Fruit fly (Drosophila melanogaster) whole organism, embryonic: ENCODE results near the gene Dr.
A peak's percentile ranks its signal among the peaks of the same experiment; 100 is the strongest.

Experiments used
- Adf1 ChIP-seq: fragments of 200-800 bp; sonication (Bioruptor generic); IDR thresholded peaks from 2 replicates; pipeline ENCODE4 v1.3.6; 2022; ENCODE audit warnings: missing biosample characterization, missing genetic modification characterization
- Bgb ChIP-seq: fragments of 200-800 bp; sonication (Bioruptor generic); IDR thresholded peaks from 2 replicates; pipeline ENCODE4 v1.3.6; 2022; ENCODE audit warnings: missing biosample characterization, missing genetic modification characterization; ENCODE audit not compliant: partially characterized antibody
- CG1233 ChIP-seq: fragments of 200-800 bp; sonication (Bioruptor generic); optimal IDR thresholded peaks from 4 replicates; lab custom pipeline; 2018; ENCODE audit warnings: missing biosample characterization, mild to moderate bottlenecking, missing genetic modification characterization
- CG13775 ChIP-seq: fragments of 200-800 bp; sonication (Bioruptor generic); optimal IDR thresholded peaks from 3 replicates; lab custom pipeline; 2017; ENCODE audit warnings: missing biosample characterization, mild to moderate bottlenecking, missing genetic modification characterization
- CG15073 ChIP-seq: fragments of 200-800 bp; sonication (Bioruptor generic); optimal IDR thresholded peaks from 2 replicates; lab custom pipeline; 2016; ENCODE audit warnings: missing biosample characterization, missing genetic modification characterization
- CG1529 ChIP-seq: fragments of 200-800 bp; sonication (Bioruptor generic); optimal IDR thresholded peaks from 3 replicates; lab custom pipeline; 2018; ENCODE audit warnings: missing biosample characterization, missing genetic modification characterization
- CG15479 ChIP-seq: fragments of 200-800 bp; sonication (Bioruptor generic); optimal IDR thresholded peaks from 3 replicates; lab custom pipeline; 2019; ENCODE audit warnings: missing biosample characterization, mild to moderate bottlenecking, missing genetic modification characterization, moderate library complexity
- CG17328 ChIP-seq: fragments of 200-800 bp; sonication (Bioruptor generic); IDR thresholded peaks from 2 replicates; pipeline ENCODE4 v1.3.6; 2022; ENCODE audit warnings: missing biosample characterization, missing genetic modification characterization
- CG18599 ChIP-seq: fragments of 200-800 bp; sonication (Bioruptor generic); optimal IDR thresholded peaks from 3 replicates; lab custom pipeline; 2017; ENCODE audit warnings: missing biosample characterization, missing genetic modification characterization, mild to moderate bottlenecking, moderate library complexity, missing genetic modification reagents
- CG30431 ChIP-seq: fragments of 200-800 bp; sonication (Bioruptor generic); optimal IDR thresholded peaks from 2 replicates; lab custom pipeline; 2017; ENCODE audit warnings: missing biosample characterization, missing genetic modification characterization
- CG4404 ChIP-seq: fragments of 200-800 bp; sonication (Bioruptor generic); IDR thresholded peaks from 2 replicates; pipeline ENCODE4 v1.3.6; 2022; ENCODE audit warnings: missing biosample characterization, missing genetic modification characterization
- CG4854 ChIP-seq: fragments of 200-800 bp; sonication (Bioruptor generic); optimal IDR thresholded peaks from 2 replicates; lab custom pipeline; 2016; ENCODE audit warnings: missing biosample characterization, missing genetic modification characterization, inconsistent platforms
- CG6791 ChIP-seq: fragments of 200-800 bp; sonication (Bioruptor generic); IDR thresholded peaks from 3 replicates; pipeline ENCODE4 v1.3.6; 2022; ENCODE audit warnings: missing biosample characterization, missing genetic modification characterization; ENCODE audit not compliant: partially characterized antibody
- CG7357 ChIP-seq: fragments of 200-800 bp; sonication (Bioruptor generic); IDR thresholded peaks from 3 replicates; pipeline ENCODE4 v1.3.6; 2022; ENCODE audit warnings: missing biosample characterization, missing genetic modification characterization
- CG7963 ChIP-seq: fragments of 200-800 bp; sonication (Bioruptor generic); IDR thresholded peaks from 3 replicates; pipeline ENCODE4 v1.3.6; 2022; ENCODE audit warnings: missing biosample characterization, missing genetic modification characterization; ENCODE audit not compliant: partially characterized antibody
- CG8924 ChIP-seq: fragments of 200-800 bp; optimal IDR thresholded peaks from 3 replicates; lab custom pipeline; 2019; ENCODE audit warnings: missing biosample characterization, mild to moderate bottlenecking, missing genetic modification characterization, moderate library complexity
- CHES-1-like ChIP-seq: fragments of 200-800 bp; sonication (Bioruptor generic); optimal IDR thresholded peaks from 2 replicates; lab custom pipeline; 2016; ENCODE audit warnings: missing biosample characterization, missing genetic modification characterization
- CoRest ChIP-seq: fragments of 200-800 bp; sonication (Bioruptor generic); optimal IDR thresholded peaks from 3 replicates; lab custom pipeline; 2018; ENCODE audit warnings: missing biosample characterization, mild to moderate bottlenecking, missing genetic modification characterization, moderate library complexity
- Dad ChIP-seq: fragments of 200-800 bp; sonication (Bioruptor generic); optimal IDR thresholded peaks from 3 replicates; lab custom pipeline; 2016; ENCODE audit warnings: missing biosample characterization, missing genetic modification characterization
- Dbx ChIP-seq: fragments of 200-800 bp; sonication (Bioruptor generic); IDR thresholded peaks from 3 replicates; pipeline ENCODE4 v1.3.6; 2022; ENCODE audit warnings: missing biosample characterization, missing genetic modification characterization
- Dfd ChIP-seq, 2 experiments: fragments of >200 bp; optimal IDR thresholded peaks; 2 replicates each; lab custom pipeline; 2017; ENCODE audit warnings: missing biosample characterization in 2 of 2, missing genetic modification characterization in 2 of 2
- Dip2 ChIP-seq: fragments of 200-800 bp; sonication (Bioruptor generic); IDR thresholded peaks from 2 replicates; pipeline ENCODE4 v1.3.6; 2022; ENCODE audit warnings: missing biosample characterization, missing genetic modification characterization
- Fer2 ChIP-seq: fragments of 200-800 bp; sonication (Bioruptor generic); optimal IDR thresholded peaks from 2 replicates; lab custom pipeline; 2018; ENCODE audit warnings: missing biosample characterization, mild to moderate bottlenecking, missing genetic modification characterization, moderate library complexity
- H2.0 ChIP-seq: fragments of 200-800 bp; sonication (Bioruptor generic); IDR thresholded peaks from 2 replicates; pipeline ENCODE4 v1.3.6; 2022; ENCODE audit warnings: missing biosample characterization, missing genetic modification characterization
- HLH4C ChIP-seq: fragments of 200-800 bp; sonication (Bioruptor generic); IDR thresholded peaks from 3 replicates; pipeline ENCODE4 v1.3.6; 2022; ENCODE audit warnings: missing biosample characterization, missing genetic modification characterization; ENCODE audit not compliant: partially characterized antibody
- HmgZ ChIP-seq: fragments of 200-800 bp; sonication (Bioruptor generic); optimal IDR thresholded peaks from 2 replicates; lab custom pipeline; 2018; ENCODE audit warnings: missing biosample characterization, mild to moderate bottlenecking, missing genetic modification characterization
- Hr51 ChIP-seq, 2 experiments: fragments of 200-800 bp; sonication (Bioruptor generic); optimal IDR thresholded peaks; 2 replicates in 1 of 2; 3 replicates in 1 of 2; lab custom pipeline; 2016 to 2018; ENCODE audit warnings: missing biosample characterization in 2 of 2, missing genetic modification characterization in 2 of 2, mild to moderate bottlenecking in 1 of 2, moderate library complexity in 1 of 2
- MESR4 ChIP-seq: fragments of 200-800 bp; sonication (Bioruptor generic); optimal IDR thresholded peaks from 2 replicates; lab custom pipeline; 2018; ENCODE audit warnings: missing biosample characterization, mild to moderate bottlenecking, missing genetic modification characterization, moderate library complexity
- MTF-1 ChIP-seq: fragments of 200-800 bp; sonication (Bioruptor generic); optimal IDR thresholded peaks from 2 replicates; lab custom pipeline; 2018; ENCODE audit warnings: missing biosample characterization, mild to moderate bottlenecking, missing genetic modification characterization, borderline replicate concordance
- NK7.1 ChIP-seq: fragments of 200-800 bp; sonication (Bioruptor generic); optimal IDR thresholded peaks from 3 replicates; lab custom pipeline; 2016; ENCODE audit warnings: missing biosample characterization, missing genetic modification characterization
- Nf-YC ChIP-seq: fragments of 200-800 bp; optimal IDR thresholded peaks from 3 replicates; lab custom pipeline; 2019; ENCODE audit warnings: missing biosample characterization, mild to moderate bottlenecking, missing genetic modification characterization, moderate library complexity
- Optix ChIP-seq: fragments of 200-800 bp; sonication (Bioruptor generic); IDR thresholded peaks from 3 replicates; pipeline ENCODE4 v1.3.6; 2022; ENCODE audit warnings: missing biosample characterization, missing genetic modification characterization
- Sox100B ChIP-seq: fragments of 200-800 bp; sonication (Bioruptor generic); optimal IDR thresholded peaks from 3 replicates; lab custom pipeline; 2018; ENCODE audit warnings: missing biosample characterization, mild to moderate bottlenecking, missing genetic modification characterization
- Ssrp ChIP-seq: fragments of 200-800 bp; sonication (Bioruptor generic); optimal IDR thresholded peaks from 2 replicates; lab custom pipeline; 2018; ENCODE audit warnings: missing biosample characterization, mild to moderate bottlenecking, missing genetic modification characterization, moderate library complexity
- ab ChIP-seq: fragments of 200-800 bp; sonication (Bioruptor generic); optimal IDR thresholded peaks from 2 replicates; lab custom pipeline; 2016; ENCODE audit warnings: missing biosample characterization, missing genetic modification characterization
- chif ChIP-seq, 2 experiments: fragments of 200-800 bp; sonication (Bioruptor generic); optimal IDR thresholded peaks; 3 replicates each; lab custom pipeline; 2016; ENCODE audit warnings: missing biosample characterization in 2 of 2, missing genetic modification characterization in 2 of 2
- disco-r ChIP-seq: fragments of 200-800 bp; sonication (Bioruptor generic); optimal IDR thresholded peaks from 2 replicates; lab custom pipeline; 2016; ENCODE audit warnings: missing biosample characterization, missing genetic modification characterization
- en ChIP-seq: fragments of 200-800 bp; sonication (Bioruptor generic); optimal IDR thresholded peaks from 2 replicates; lab custom pipeline; 2016; ENCODE audit warnings: missing biosample characterization, missing genetic modification characterization
- nmo ChIP-seq: fragments of 200-800 bp; sonication (Bioruptor generic); optimal IDR thresholded peaks from 2 replicates; lab custom pipeline; 2018; ENCODE audit warnings: missing biosample characterization, mild to moderate bottlenecking, missing genetic modification characterization, moderate library complexity
- oc ChIP-seq: fragments of 200-800 bp; sonication (Bioruptor generic); optimal IDR thresholded peaks from 2 replicates; lab custom pipeline; 2018; ENCODE audit warnings: missing biosample characterization, mild to moderate bottlenecking, missing genetic modification characterization, moderate library complexity
- odd ChIP-seq: fragments of 200-800 bp; sonication (Bioruptor generic); optimal IDR thresholded peaks from 2 replicates; lab custom pipeline; 2017; ENCODE audit warnings: missing biosample characterization, mild to moderate bottlenecking, missing genetic modification characterization
- onecut ChIP-seq: fragments of 200-800 bp; sonication (Bioruptor generic); IDR thresholded peaks from 2 replicates; pipeline ENCODE4 v1.3.6; 2022; ENCODE audit warnings: missing biosample characterization, missing genetic modification characterization
- pb ChIP-seq: fragments of 200-800 bp; sonication (Bioruptor generic); optimal IDR thresholded peaks from 3 replicates; lab custom pipeline; 2016; ENCODE audit warnings: missing biosample characterization, missing genetic modification characterization
- peb ChIP-seq: fragments of 200-800 bp; sonication (Bioruptor generic); IDR thresholded peaks from 2 replicates; pipeline ENCODE4 v1.3.6; 2022; ENCODE audit warnings: missing biosample characterization, missing genetic modification characterization
- prd ChIP-seq, 3 experiments: fragments of >200 bp in 2 of 3; fragments of 200-800 bp in 1 of 3; sonication (Bioruptor generic) in 1 of 3; optimal IDR thresholded peaks in 2 of 3; IDR thresholded peaks in 1 of 3; 2 replicates in 2 of 3; 3 replicates in 1 of 3; pipeline versions ENCODE4 v1.3.6 to Lab custom; 2017 to 2022; ENCODE audit warnings: missing biosample characterization in 1 of 3, missing genetic modification characterization in 1 of 3
- sim ChIP-seq: fragments of 200-800 bp; sonication (Bioruptor generic); IDR thresholded peaks from 2 replicates; pipeline ENCODE4 v1.3.6; 2022; ENCODE audit warnings: missing biosample characterization, missing genetic modification characterization
- tgo ChIP-seq: fragments of 200-800 bp; sonication (Bioruptor generic); IDR thresholded peaks from 3 replicates; pipeline ENCODE4 v1.3.6; 2022; ENCODE audit warnings: missing biosample characterization, missing genetic modification characterization
- vvl ChIP-seq: fragments of 200-800 bp; sonication (Bioruptor generic); IDR thresholded peaks from 2 replicates; pipeline ENCODE4 v1.3.6; 2022; ENCODE audit warnings: missing biosample characterization, missing genetic modification characterization
- z ChIP-seq: fragments of 200-800 bp; sonication (Bioruptor generic); IDR thresholded peaks from 3 replicates; pipeline ENCODE4 v1.3.6; 2022; ENCODE audit warnings: missing biosample characterization, missing genetic modification characterization
- zf30C ChIP-seq: fragments of 200-800 bp; sonication (Bioruptor generic); optimal IDR thresholded peaks from 3 replicates; lab custom pipeline; 2018; ENCODE audit warnings: missing biosample characterization, mild to moderate bottlenecking, missing genetic modification characterization

The Dr gene

DNA sequence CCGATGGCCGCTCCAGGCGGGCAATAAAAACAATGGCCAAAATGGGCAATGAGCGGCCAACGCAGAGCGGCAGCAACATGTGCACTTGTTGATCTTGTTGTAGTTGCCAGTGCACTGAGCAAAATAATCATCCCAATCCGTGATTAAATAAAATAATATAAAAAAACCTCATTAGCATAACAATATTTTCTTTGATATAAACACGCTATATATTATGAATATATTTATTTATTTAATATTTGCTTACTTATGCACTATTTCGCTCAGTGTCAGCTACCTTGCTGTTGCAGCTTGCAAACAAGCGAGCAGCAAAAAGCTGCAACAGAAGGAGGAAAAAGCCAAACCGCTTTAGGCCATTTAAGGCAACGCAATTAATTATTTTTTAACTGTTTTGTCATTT, 36.9 kb upstream of the Dr start:
- no peak for TF ChIP-seq ab (GFP tag; lab: Kevin White, UChicago)
- no peak for TF ChIP-seq prd (optimal IDR thresholded peaks at IDR 0.05; lab: Kevin White, UChicago)
- peak; percentile 64; the same call in 2 of the 3 replicates for TF ChIP-seq prd (GFP tag; IDR thresholded peaks at IDR 0.05; lab: Robert Waterston, UW)
- TF ChIP-seq peb (GFP tag; lab: Robert Waterston, UW) = no peak
- TF ChIP-seq CG13775 (GFP tag; lab: Kevin White, UChicago) = peak; percentile 39
- no peak for TF ChIP-seq HLH4C (GFP tag; lab: Robert Waterston, UW)
- no peak for TF ChIP-seq en (GFP tag; lab: Kevin White, UChicago)
- TF ChIP-seq odd = no peak
- no peak for TF ChIP-seq HmgZ (tag; lab: Kevin White, UChicago)
- TF ChIP-seq pb (GFP tag; lab: Kevin White, UChicago) = no peak
- TF ChIP-seq Dip2 (GFP tag; lab: Robert Waterston, UW) = no peak
- no peak for TF ChIP-seq Dbx (GFP tag; lab: Robert Waterston, UW)
- TF ChIP-seq CG18599 (GFP tag; lab: Kevin White, UChicago) = no peak
- TF ChIP-seq CoRest (tag; lab: Kevin White, UChicago) = peak; percentile 20
- TF ChIP-seq CG15073 (GFP tag; lab: Kevin White, UChicago) = no peak
- peak; percentile 42; the same call in 1 of the 3 replicates for TF ChIP-seq tgo
- TF ChIP-seq Sox100B (GFP tag; lab: Kevin White, UChicago) = peak; percentile 30
- no peak for TF ChIP-seq CG1233 (GFP tag; lab: Kevin White, UChicago)
- TF ChIP-seq CG30431 (GFP tag; lab: Kevin White, UChicago) = no peak
- no peak for TF ChIP-seq zf30C (GFP tag; lab: Kevin White, UChicago)
- TF ChIP-seq oc (tag; lab: Kevin White, UChicago) = no peak
- TF ChIP-seq CG17328 = peak; percentile 62; the same call in 1 of the 2 replicates
- TF ChIP-seq CG7963 (GFP tag; lab: Robert Waterston, UW) = no peak
- TF ChIP-seq Dad (GFP tag; lab: Kevin White, UChicago) = no peak
- TF ChIP-seq onecut (GFP tag; lab: Robert Waterston, UW) = no peak
- TF ChIP-seq CG15479 (GFP tag; lab: Kevin White, UChicago) = no peak
- TF ChIP-seq sim (GFP tag; lab: Robert Waterston, UW) = no peak
- no peak for TF ChIP-seq CG7357 (GFP tag; lab: Robert Waterston, UW)
- TF ChIP-seq Dfd (GFP tag; optimal IDR thresholded peaks at IDR 0.05; lab: Kevin White, UChicago) = no peak
- TF ChIP-seq Ssrp = peak; percentile 34
- no peak for TF ChIP-seq Nf-YC
- TF ChIP-seq nmo (GFP tag; lab: Kevin White, UChicago) = peak; percentile 50
- no peak for TF ChIP-seq Fer2 (tag; lab: Kevin White, UChicago)
- TF ChIP-seq NK7.1 = no peak
- TF ChIP-seq H2.0 (GFP tag; lab: Robert Waterston, UW) = no peak
- TF ChIP-seq Hr51 (GFP tag; optimal IDR thresholded peaks at IDR 0.05; lab: Kevin White, UChicago) = peak in 1 of 2 experiments; percentile 53
- 0 out of 2 replicates have a peak, but pooled peaks have one; percentile 22 for TF ChIP-seq vvl (GFP tag; lab: Robert Waterston, UW)
- TF ChIP-seq chif (GFP tag; optimal IDR thresholded peaks at IDR 0.05; lab: Kevin White, UChicago) = no peak
- no peak for TF ChIP-seq Bgb (GFP tag; lab: Robert Waterston, UW)
- peak; percentile 40 for TF ChIP-seq CG8924 (tag; lab: Kevin White, UChicago)
- TF ChIP-seq CHES-1-like (GFP tag; lab: Kevin White, UChicago) = no peak
- TF ChIP-seq CG6791 (GFP tag; lab: Robert Waterston, UW) = no peak
- TF ChIP-seq CG1529 = peak; percentile 3
- TF ChIP-seq CG4404 (GFP tag; lab: Robert Waterston, UW) = no peak
- TF ChIP-seq Optix (GFP tag; lab: Robert Waterston, UW) = no peak
- TF ChIP-seq z (GFP tag; lab: Robert Waterston, UW) = no peak
- no peak for TF ChIP-seq MTF-1
- no peak for TF ChIP-seq CG4854 (GFP tag; lab: Kevin White, UChicago)
- no peak for TF ChIP-seq MESR4 (GFP tag; lab: Kevin White, UChicago)
- TF ChIP-seq disco-r (GFP tag; lab: Kevin White, UChicago) = no peak
- no peak for TF ChIP-seq Adf1 (GFP tag; lab: Robert Waterston, UW)
